Fruit fly (Drosophila melanogaster) Kc167 (cell line): ENCODE results near the gene CG9297.

Experiments
- Myc ChIP-seq: fragments of >200 bp; optimal IDR thresholded peaks from 2 replicates; lab custom pipeline; 2017; ENCODE audit warnings: missing external identifiers
- Sin3A ChIP-seq: fragments of >200 bp; optimal IDR thresholded peaks from 2 replicates; lab custom pipeline; 2018; ENCODE audit warnings: missing external identifiers
- h ChIP-seq: fragments of >200 bp; optimal IDR thresholded peaks from 3 replicates; lab custom pipeline; 2018; ENCODE audit warnings: missing external identifiers
- insv ChIP-seq: fragments of >200 bp; optimal IDR thresholded peaks from 3 replicates; lab custom pipeline; 2018; ENCODE audit warnings: missing external identifiers
- psq ChIP-seq: fragments of >200 bp; optimal IDR thresholded peaks from 2 replicates; lab custom pipeline; 2017; ENCODE audit warnings: missing external identifiers
- ttk ChIP-seq: sonication (Bioruptor generic); optimal IDR thresholded peaks from 2 replicates; lab custom pipeline; 2017; ENCODE audit warnings: missing external identifiers

Gene CG9297

DNA sequence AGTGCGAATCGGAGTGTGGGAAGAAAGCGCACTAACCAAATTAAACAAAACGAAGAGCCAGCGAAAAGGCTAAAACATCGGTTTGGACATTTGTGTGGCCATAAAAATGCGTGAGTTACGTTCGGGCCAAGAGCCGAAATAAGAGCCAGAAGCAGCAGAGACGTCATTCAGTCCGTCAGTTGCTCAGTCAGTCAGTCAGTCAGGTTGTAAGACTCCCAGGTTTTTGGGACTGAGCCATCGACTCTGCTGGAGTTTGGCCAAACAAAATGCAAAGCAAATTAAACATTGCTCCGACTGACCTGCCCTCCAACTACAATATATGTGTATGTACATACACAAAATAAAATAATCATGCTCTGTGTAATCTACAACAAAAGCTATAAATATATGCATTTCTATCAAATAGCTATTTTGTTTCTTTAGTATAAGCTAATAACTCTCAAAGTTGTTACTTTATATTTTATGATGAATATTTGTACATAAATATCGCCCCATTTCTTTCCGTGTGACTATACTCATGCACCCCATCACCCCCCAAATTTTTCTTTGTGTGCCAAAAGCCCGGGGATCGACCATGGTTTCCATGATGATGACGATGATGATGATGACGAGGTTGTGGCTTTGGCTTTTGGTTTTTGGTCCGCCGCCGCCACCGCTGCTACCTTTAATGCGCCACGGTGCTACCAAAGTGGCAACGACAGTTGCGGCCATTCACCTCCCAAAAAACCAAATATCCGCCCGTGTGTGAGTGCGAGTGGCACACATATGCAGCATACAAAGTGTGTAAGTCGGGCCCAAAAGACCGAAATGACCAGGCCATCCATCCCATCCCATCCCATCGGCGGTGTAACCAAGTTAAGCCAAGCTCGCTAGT lies 22.0 kb downstream of the CG9297 start:
- TF ChIP-seq insv (lab: Kevin White, UChicago) = no peak
- TF ChIP-seq Sin3A (lab: Kevin White, UChicago) = no peak
- TF ChIP-seq Myc (lab: Kevin White, UChicago) = no peak
- no peak for TF ChIP-seq ttk (lab: Kevin White, UChicago)

DNA sequence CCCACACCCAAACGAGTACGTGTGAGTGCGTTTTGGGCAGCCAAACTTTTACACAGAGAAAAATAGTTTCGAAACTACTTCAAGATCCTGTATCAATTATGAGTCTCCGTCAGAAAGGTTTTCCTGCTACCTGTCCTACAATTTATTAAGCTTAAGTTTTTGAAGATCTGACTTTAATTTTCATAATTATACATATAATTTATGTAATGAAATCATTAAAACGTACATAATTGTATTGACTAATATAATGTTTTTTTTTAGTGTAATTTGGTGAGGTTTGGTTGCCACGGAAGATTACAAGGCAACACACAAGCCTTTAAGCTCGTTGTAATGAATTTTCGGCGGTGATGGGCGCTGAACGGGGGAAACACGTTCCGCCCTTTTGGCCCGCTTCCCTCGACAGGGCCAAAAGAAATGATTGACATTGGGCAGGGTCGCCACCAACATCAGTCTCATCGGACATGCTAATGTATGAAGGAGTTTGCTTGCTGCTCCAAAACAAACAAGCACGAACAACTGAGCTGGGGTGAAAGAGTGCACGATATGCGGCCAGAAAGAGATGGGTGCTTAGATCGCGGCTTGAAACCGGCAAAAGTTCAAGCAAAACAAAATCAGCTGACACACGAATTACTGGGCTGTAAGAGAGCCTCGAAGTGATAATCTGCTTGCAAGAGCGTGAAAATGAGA lies 22.8 kb downstream of the CG9297 start:
- TF ChIP-seq psq (lab: Kevin White, UChicago) (no peak), h (no peak), Sin3A (lab: Kevin White, UChicago) (no peak), insv (lab: Kevin White, UChicago) (no peak), ttk (lab: Kevin White, UChicago) (no peak), Myc (lab: Kevin White, UChicago) (no peak)

DNA sequence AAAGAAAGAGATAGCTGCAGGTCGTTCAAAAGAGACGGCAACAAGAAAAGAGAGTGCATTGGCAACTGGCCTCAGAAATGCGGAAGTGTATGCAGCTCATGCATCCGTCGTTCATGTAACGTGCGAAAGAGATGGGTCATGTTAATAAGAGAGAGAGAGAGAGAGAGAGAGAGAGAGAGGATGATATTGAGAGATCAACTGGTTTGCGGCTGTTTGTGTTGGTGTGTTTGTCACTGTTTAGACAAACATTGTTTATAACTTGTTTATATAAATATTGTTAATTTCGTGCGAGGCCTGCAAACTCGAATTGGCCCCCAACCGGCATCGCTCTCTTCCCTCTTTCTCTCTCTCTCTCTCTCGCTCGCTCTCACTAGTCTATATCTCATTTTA lies 23.4 kb downstream of the CG9297 start:
- TF ChIP-seq psq (lab: Kevin White, UChicago) (no peak), Sin3A (lab: Kevin White, UChicago) (no peak), ttk (lab: Kevin White, UChicago) (no peak), h (no peak), Myc (lab: Kevin White, UChicago) (no peak), insv (lab: Kevin White, UChicago) (no peak)

DNA sequence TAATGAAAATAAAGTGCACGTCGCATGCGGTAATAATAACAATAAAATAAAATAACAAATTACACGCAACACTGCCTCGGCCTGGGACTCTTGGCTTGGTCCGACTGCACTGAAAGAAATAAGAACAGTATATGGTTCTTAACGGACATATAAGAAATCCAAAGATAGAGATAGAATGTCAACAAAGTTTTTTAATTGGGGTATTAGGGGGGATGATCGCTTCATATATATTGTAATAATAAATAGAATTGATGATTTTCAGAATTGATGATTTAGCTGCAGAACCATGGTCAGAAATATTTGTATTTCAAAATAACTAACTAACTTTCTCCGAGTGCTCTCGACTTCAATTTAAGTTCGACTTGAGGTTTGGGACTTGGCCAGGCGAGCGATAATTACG lies 24.8 kb downstream of the CG9297 start:
- TF ChIP-seq ttk (lab: Kevin White, UChicago) (no peak), h (no peak), Myc (lab: Kevin White, UChicago) (no peak), psq (lab: Kevin White, UChicago) (no peak), insv (lab: Kevin White, UChicago) (no peak), Sin3A (lab: Kevin White, UChicago) (no peak)

DNA sequence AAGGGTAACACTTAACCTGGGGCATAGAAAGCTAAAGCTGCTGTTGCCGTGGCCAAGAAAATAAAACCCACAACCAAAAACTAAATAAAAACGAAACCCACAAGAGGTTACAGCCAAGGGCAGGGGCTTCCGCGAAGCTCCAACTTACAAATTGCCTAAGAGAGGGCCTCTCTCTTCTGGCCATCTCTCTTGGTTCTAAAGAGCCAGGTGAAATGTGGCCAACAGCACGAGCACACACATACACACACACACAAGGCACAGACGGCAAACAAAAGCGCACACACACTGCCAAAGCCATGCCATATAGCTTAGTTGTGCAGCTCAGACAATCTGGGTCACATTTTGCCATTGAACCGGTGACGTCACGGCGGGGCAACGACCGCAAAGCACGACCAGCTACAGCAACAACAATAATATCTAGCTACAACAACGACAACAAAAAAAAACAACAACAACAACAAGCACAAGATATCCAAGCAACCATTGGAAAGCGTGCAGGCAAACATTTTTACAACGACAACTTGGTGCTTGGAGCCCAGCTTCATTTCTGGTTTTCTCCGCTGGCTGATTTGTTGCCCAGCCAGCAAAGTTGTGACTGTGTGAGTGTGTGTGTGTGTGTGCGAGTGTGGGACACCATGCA lies 25.4 kb downstream of the CG9297 start:
- TF ChIP-seq ttk (lab: Kevin White, UChicago) (no peak), psq (lab: Kevin White, UChicago) (no peak), insv (lab: Kevin White, UChicago) (no peak), Sin3A (lab: Kevin White, UChicago) (no peak), Myc (lab: Kevin White, UChicago) (no peak), h (no peak)

DNA sequence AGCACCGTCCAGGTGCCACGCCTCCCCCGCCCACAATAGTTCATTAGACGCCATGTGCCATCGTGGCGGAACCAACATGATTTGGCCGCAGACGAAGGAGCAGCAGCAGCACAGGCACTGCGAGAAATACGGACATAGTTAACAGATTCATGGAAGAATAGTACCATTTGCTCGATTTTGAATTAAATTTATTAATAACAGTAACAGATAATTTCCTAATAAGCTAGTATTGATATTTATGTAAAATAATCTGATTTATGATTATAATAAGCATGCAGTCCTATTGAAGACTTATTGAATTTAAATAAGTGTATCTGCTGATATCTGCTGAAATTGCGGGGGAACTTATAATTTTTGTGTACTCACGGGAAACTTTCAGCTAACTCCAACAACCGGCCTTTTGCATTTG lies 26.0 kb downstream of the CG9297 start:
- TF ChIP-seq Myc (lab: Kevin White, UChicago) = no peak
- TF ChIP-seq Sin3A (lab: Kevin White, UChicago) = no peak
- TF ChIP-seq psq (lab: Kevin White, UChicago) = no peak
- no peak for TF ChIP-seq ttk (lab: Kevin White, UChicago)
- TF ChIP-seq insv (lab: Kevin White, UChicago) = no peak

DNA sequence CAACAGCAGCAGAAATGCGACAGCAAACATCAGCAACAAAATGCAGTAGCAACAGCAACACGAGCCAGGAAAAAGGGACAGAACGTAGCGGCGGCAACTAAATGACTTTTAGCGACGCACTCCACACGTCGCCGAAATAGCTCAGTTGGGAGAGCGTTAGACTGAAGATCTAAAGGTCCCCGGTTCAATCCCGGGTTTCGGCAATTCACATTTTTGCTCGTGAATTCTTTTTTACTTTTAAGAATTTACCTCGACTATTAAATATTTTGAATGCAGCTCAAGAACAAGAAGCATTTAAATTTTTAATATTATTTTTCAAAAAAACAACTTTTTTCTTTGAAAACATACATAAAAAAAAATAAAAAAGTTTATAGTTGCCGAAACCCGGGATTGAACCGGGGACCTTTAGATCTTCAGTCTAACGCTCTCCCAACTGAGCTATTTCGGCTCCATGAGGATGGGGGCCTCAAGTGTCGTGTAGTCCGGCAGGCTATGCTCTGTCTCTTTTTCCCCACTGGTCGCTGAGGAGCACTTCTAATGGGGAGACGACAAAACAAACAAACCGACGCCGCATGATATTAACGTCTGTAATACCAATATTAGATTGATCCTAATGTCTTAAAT lies 26.6 kb downstream of the CG9297 start:
- no peak for TF ChIP-seq h
- no peak for TF ChIP-seq ttk (lab: Kevin White, UChicago)
- no peak for TF ChIP-seq Sin3A (lab: Kevin White, UChicago)
- TF ChIP-seq Myc (lab: Kevin White, UChicago) = no peak

DNA sequence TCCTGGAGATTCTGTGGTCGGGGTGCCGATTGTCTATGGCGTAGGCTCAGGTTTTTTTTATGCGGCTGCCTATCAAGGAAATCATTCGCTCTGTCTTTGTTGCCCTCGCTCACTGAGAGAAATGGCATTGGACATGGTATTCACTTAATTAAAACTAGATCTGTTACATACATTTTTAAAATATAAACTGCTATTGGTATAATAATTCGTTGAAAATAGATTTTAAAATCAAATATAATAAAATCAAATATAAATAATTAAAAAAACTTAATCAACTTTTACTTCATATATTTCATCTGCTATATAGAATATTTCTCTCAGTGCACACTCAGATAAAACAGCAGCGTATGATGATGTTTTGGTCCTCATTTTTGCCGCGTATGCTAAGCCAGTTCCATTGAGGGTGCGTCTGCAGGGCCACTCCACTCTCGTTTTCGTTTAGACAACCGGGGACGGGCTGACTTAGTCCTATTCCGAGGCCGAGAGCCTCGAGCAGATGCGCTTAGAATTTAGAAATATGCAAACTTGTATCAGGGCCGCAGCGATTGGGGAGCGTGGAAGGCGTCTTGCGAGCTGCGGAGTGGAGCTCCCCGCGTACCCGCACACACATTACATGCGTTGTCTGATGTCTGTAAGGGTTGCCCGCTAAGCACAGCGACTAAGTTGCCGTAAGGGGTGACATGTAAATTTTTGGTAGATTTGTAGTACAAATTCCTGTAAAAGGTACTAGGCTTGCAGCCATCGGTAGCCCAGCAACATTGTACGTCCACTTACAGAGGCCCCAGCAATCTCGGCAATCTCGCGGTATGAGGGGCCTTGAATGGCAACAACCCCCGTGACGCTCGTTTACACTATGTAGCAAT lies 28.5 kb downstream of the CG9297 start:
- TF ChIP-seq psq (lab: Kevin White, UChicago) (no peak), Sin3A (lab: Kevin White, UChicago) (no peak), ttk (lab: Kevin White, UChicago) (no peak), h (no peak), insv (lab: Kevin White, UChicago) (no peak), Myc (lab: Kevin White, UChicago) (no peak)

DNA sequence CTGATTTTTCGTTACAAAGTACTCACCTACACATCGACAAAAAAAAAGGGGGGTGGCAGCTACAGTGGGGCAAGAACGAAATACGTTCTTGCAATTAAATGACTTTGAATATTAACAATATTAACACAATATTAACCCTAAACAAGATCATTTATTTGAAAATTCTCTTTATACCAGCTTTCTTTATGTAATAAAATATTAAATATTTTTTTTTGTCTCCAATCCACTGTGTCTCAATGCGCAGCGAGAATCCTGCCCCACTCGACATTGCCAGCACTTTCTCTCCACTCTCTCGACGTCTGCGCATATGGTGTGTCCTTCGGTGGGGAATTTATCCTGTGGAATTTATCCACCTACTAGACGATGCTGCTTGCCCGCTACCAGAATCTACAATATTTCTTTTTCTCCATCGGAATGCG lies 29.1 kb downstream of the CG9297 start:
- TF ChIP-seq ttk (lab: Kevin White, UChicago) (no peak), insv (lab: Kevin White, UChicago) (no peak), h (no peak), Myc (lab: Kevin White, UChicago) (no peak), psq (lab: Kevin White, UChicago) (no peak), Sin3A (lab: Kevin White, UChicago) (no peak)
